Fruit fly (Drosophila melanogaster): ENCODE results near the gene CG43082.

The CG43082 gene

DNA sequence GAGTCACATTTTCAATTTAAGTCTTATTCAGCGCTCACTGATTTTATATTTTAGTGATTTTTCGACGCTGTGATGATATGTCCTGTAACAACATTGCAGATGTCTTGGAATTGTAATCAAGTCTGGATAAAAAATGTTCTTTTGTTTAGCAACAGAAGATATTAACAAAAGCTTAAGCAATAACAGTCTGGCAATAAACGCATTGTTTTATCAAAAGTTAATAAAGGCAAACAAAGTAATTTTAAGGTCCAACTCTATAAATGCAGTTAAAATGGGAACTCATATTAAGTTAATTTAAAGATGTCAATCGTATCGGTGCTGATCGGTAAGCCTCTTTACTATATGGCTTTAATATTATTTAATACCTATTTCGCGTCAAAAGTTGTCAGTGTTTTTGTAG is at the start of gene CG43082:
TSS of gene CG43082 (plus strand) at position 301 of the 400 bp plus-strand sequence.
- TF ChIP-seq toe (GFP tag; optimal IDR thresholded peaks at IDR 0.05) (no peak), kay (GFP tag; ENCODE audit: borderline replicate concordance) (no peak), pad (GFP tag; optimal IDR thresholded peaks at IDR 0.05) (no peak), Crg-1 (GFP tag; optimal IDR thresholded peaks at IDR 0.05) (no peak), bab1 (GFP tag; optimal IDR thresholded peaks at IDR 0.05) (no peak), ovo (GFP tag; optimal IDR thresholded peaks at IDR 0.05) (no peak), Mnt (GFP tag; optimal IDR thresholded peaks at IDR 0.05) (no peak), CG5204 (GFP tag; optimal IDR thresholded peaks at IDR 0.05) (no peak), CG1620 (GFP tag; optimal IDR thresholded peaks at IDR 0.05) (no peak), CG7101 (tag; optimal IDR thresholded peaks at IDR 0.05) (no peak), tj (GFP tag; optimal IDR thresholded peaks at IDR 0.05) (no peak), CG7045 (GFP tag; optimal IDR thresholded peaks at IDR 0.05) (no peak), Hr96 (GFP tag; optimal IDR thresholded peaks at IDR 0.05) (no peak)

DNA sequence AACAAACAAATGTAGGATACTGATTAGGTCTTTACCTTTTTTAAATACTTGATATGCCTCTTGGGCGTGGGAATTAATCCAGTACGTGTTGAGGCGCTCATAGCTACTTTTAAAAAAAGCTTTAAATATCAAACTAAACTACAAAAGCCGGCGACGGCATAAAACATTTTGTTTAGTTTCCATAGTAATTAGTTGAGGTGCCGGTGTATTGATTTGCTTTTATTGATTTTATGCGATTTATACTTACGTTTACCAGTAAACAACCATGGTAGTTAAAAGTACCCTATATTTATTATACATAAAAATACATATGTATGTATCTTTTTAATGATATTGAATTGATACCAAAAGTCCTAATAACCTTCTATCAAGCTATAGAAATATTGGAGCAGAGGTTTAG is 48.9 kb upstream of the CG43082 start, which contains the start of gene CG13449:
TSS of gene CG13449 (minus strand) at position 101 of the 400 bp plus-strand sequence.
- TF ChIP-seq toe (GFP tag; optimal IDR thresholded peaks at IDR 0.05) (no peak), CG7101 (tag; optimal IDR thresholded peaks at IDR 0.05) (no peak), CG11617 (GFP tag; optimal IDR thresholded peaks at IDR 0.05) (no peak), CG33017 (tag; optimal IDR thresholded peaks at IDR 0.05) (no peak)

DNA sequence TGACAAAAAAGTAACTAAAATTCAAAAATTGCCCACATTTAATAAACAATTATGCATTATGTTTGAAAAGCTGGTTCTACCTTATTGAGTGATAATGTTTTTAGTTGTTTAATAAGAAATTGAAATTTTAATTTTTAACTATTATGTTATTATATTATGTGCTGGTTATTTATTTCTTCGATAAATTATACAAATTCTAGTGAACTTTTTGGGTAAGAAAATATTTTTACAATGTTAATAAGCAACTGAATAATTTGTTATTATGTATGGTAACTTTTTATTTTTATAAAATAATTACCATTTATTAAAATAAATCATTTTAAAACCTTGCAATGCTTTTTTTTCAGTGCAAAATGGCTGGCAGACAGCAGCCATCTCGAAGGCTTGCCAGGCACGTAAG is 45.2 kb upstream of the CG43082 start:
- no peak for TF ChIP-seq CG1620 (GFP tag; optimal IDR thresholded peaks at IDR 0.05)
- no peak for TF ChIP-seq CG7101 (tag; optimal IDR thresholded peaks at IDR 0.05)
- no peak for TF ChIP-seq Clk (GFP tag; optimal IDR thresholded peaks at IDR 0.05)
- TF ChIP-seq kay (GFP tag; ENCODE audit: borderline replicate concordance) = no peak
- TF ChIP-seq ovo (GFP tag; optimal IDR thresholded peaks at IDR 0.05) = no peak
- TF ChIP-seq pad (GFP tag; optimal IDR thresholded peaks at IDR 0.05) = no peak
- no peak for TF ChIP-seq bab1 (GFP tag; optimal IDR thresholded peaks at IDR 0.05)
- no peak for TF ChIP-seq CG33017 (tag; optimal IDR thresholded peaks at IDR 0.05)
- TF ChIP-seq Crg-1 (GFP tag; optimal IDR thresholded peaks at IDR 0.05) = no peak
- no peak for TF ChIP-seq CG7045 (GFP tag; optimal IDR thresholded peaks at IDR 0.05)
- TF ChIP-seq cnc (optimal IDR thresholded peaks at IDR 0.05) = no peak
- no peak for TF ChIP-seq CG12768 (GFP tag; optimal IDR thresholded peaks at IDR 0.05)
- TF ChIP-seq cic (GFP tag; optimal IDR thresholded peaks at IDR 0.05) = no peak
- no peak for TF ChIP-seq CG14711 (tag; optimal IDR thresholded peaks at IDR 0.05)
- no peak for TF ChIP-seq Hr96 (GFP tag; optimal IDR thresholded peaks at IDR 0.05)
- TF ChIP-seq tj (GFP tag; optimal IDR thresholded peaks at IDR 0.05) = no peak

DNA sequence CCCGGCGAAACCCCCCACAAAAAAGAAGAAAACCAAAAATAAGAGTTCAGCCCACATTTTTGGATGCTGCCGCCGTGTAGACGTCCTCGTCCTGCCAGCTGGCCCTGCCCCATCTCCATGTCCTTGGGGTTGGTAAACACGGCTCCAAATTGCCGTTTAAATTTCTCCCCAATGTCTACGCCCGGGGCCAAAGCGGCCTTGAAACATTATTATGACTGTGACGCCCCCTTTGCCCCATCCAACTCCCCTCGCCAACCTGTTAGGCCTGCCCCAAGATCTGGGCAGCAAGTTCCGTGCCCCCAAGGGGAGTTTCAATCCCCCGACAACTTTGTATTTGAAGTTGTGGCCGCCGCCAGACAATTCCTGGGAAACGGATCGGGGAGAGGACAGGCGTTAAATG is 44.8 kb upstream of the CG43082 start:
- TF ChIP-seq CG7101 (tag; optimal IDR thresholded peaks at IDR 0.05) (no peak), cnc (optimal IDR thresholded peaks at IDR 0.05) (no peak), CG1620 (GFP tag; optimal IDR thresholded peaks at IDR 0.05) (no peak)

DNA sequence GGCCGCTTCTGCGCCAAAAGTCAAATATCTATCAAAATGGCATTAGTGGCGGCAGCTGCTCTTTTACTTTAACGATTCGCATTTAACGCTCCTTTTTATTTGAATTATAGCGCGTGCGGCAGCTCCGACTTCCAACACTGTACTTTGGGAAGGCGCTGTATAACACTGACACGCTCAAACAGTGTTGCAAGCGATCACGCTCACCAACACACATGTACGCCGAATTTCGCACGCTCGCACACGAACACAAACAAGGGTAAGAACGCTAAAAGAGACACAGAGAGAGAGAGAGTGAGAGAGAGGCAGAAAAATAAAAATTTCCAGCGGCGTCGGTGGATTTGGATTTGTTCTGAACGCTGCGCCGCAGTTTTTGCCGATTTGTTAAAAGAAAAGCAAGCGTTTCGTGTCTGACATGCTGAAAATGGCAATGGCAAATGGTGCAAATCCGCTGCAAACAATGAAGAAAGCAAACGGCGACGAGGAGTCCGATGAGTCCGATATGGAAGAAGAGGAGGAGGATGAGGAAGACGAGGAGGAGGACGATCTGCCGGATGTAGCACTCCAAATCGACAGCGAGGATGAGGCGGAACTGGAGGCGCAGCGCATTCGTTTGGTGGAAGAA is 41.9 kb upstream of the CG43082 start, which contains the start of gene Phs:
TSS of gene Phs (plus strand) at position 276 of the 622 bp plus-strand sequence.
- TF ChIP-seq ovo (GFP tag; optimal IDR thresholded peaks at IDR 0.05) (peak; percentile 73), CG1620 (GFP tag; optimal IDR thresholded peaks at IDR 0.05) (peak; percentile 97), bab1 (GFP tag; optimal IDR thresholded peaks at IDR 0.05) (peak; percentile 20), kay (GFP tag; ENCODE audit: borderline replicate concordance) (no peak), CG7101 (tag; optimal IDR thresholded peaks at IDR 0.05) (peak; percentile 85), pad (GFP tag; optimal IDR thresholded peaks at IDR 0.05) (peak; percentile 90), CG12768 (GFP tag; optimal IDR thresholded peaks at IDR 0.05) (peak; percentile 86), Clk (GFP tag; optimal IDR thresholded peaks at IDR 0.05) (peak; percentile 82), CG33017 (tag; optimal IDR thresholded peaks at IDR 0.05) (peak; percentile 67), tj (GFP tag; optimal IDR thresholded peaks at IDR 0.05) (peak; percentile 77), CG5204 (GFP tag; optimal IDR thresholded peaks at IDR 0.05) (peak; percentile 81), CG14711 (tag; optimal IDR thresholded peaks at IDR 0.05) (peak; percentile 69), CG7045 (GFP tag; optimal IDR thresholded peaks at IDR 0.05) (peak; percentile 77), Mnt (GFP tag; optimal IDR thresholded peaks at IDR 0.05) (peak; percentile 86), cnc (optimal IDR thresholded peaks at IDR 0.05) (no peak), toe (GFP tag; optimal IDR thresholded peaks at IDR 0.05) (peak; percentile 82), CG11617 (GFP tag; optimal IDR thresholded peaks at IDR 0.05) (peak; percentile 52), Crg-1 (GFP tag; optimal IDR thresholded peaks at IDR 0.05) (peak; percentile 97), Hr96 (GFP tag; optimal IDR thresholded peaks at IDR 0.05) (peak; percentile 84), cic (GFP tag; optimal IDR thresholded peaks at IDR 0.05) (peak; percentile 53)

DNA sequence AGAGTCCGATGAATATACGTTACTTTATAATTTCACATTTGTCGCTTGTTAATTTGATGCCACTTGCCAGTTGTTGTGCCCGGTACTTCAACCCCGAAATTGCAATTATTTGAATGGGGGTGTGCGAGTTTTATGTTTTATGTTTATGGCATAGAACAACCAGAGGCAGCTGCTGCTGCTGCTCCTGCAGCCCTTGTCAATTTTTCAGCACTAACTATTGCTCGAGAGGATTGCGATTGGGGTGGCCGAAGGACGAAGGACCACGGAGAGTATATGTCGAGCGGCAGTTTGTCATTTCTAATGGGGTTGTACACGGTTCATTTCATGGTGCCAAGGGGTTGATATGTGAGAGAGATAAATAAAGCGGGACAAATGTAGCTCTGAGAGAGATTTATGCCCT is 37.6 kb upstream of the CG43082 start:
- no peak for TF ChIP-seq CG33017 (tag; optimal IDR thresholded peaks at IDR 0.05)
- no peak for TF ChIP-seq Clk (GFP tag; optimal IDR thresholded peaks at IDR 0.05)
- no peak for TF ChIP-seq Mnt (GFP tag; optimal IDR thresholded peaks at IDR 0.05)

DNA sequence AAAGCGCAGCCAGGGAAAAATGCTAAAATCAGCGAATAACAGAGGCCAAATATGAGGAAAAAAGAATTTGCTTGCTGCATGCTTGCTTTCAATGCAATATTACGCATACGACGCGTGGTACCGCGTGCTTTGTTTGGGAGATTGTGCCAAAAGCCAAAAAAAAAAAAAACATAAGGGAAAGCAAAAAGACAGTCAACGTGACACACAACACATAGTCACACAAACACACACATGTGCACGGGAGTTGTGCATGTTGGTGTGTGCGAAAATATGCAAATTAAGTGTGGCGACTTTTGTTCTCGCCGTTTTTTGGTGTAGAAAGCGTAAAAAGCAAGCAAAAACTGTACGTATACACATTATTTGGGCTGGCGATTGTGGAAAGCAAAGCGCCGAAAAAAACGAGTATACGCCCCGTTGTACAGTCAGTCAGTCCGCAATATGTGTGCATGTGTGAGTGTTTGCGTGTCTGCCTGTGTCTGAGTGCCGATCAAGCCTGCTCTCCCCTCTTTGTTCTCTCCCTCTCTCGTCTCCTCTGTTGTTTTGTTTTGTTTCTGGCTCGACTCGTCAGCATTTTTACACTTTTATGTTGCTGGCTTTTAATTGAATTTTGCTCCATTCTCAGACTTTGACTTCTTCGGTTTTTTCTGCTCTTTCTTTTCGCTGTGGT is 36.6 kb upstream of the CG43082 start:
- peak; percentile 68 for TF ChIP-seq tj (GFP tag; optimal IDR thresholded peaks at IDR 0.05)
- TF ChIP-seq CG14711 (tag; optimal IDR thresholded peaks at IDR 0.05) = no peak

Measured in whole organism, adult.